Worm (Caenorhabditis elegans) whole organism, L4/young adult: ENCODE results near the gene pfkb-1.2.
A peak's percentile ranks its signal among the peaks of the same experiment; 100 is the strongest.

ENCODE experiments used
- W03F9.2 ChIP-seq: fragments of 150-350 bp; optimal IDR thresholded peaks from 2 replicates; lab custom pipeline; 2014; ENCODE audit warnings: missing biosample characterization, missing genetic modification characterization
- him-1 ChIP-seq: sonication (generic microtip); optimal IDR thresholded peaks from 2 replicates; lab custom pipeline; 2016; ENCODE audit warnings: missing genotype, missing genetic modification reagents, missing genetic modification characterization, missing compliant biosample characterization

DNA sequence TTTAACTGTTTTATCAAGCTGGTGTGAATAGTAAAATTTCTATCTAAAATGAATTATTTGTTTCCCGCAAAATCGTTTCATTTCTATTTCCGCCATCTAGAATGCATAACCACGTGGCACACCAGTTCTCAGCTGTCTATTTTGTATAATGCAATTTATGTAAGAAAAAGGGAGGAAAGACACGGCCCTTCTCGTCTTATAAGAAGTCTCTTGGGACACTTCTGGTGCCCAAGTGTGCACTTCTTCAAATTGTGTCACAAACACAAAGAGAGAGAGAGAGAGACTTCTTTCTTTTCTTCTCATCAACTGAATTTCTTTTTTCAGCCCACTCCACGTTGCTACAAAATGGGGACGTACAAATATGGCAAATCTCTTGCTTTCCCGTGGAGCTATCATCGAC lies 35.5 kb downstream of the pfkb-1.2 start:
- TF ChIP-seq him-1 (peak; percentile 25), W03F9.2 (tag; lab: Kevin White, UChicago) (no peak)
